Worm (Caenorhabditis elegans): Measurements from ENCODE around the gene gst-7.

ce11 chrII:4851594-4852106 lies 30.2 kb upstream of the gst-7 start, which contains the start of gene dnj-9:
- TF ChIP-seq dao-5 (tag; optimal IDR thresholded peaks at IDR 0.05) (no peak), W03F9.2 (tag; optimal IDR thresholded peaks at IDR 0.05) (peak; percentile 97)
